Worm (Caenorhabditis elegans) whole organism, mixed stage, embryonic: ENCODE measurements around the gene fbxc-40.
"Not testable (repeated sequence)": the region's sequence is repeated elsewhere in the genome, so short reads cannot be mapped to it uniquely, and the experiment has no call there.

Source experiments
- blmp-1 ChIP-seq: fragments of 150-350 bp; optimal IDR thresholded peaks from 2 replicates; lab custom pipeline; 2014; ENCODE audit warnings: missing biosample characterization, missing genetic modification characterization
- drap-1 ChIP-seq: fragments of 200-800 bp; sonication (Bioruptor generic); optimal IDR thresholded peaks from 3 replicates; lab custom pipeline; 2018; ENCODE audit warnings: mild to moderate bottlenecking, missing genetic modification characterization, missing compliant biosample characterization
- elt-3 ChIP-seq: fragments of 150-350 bp; optimal IDR thresholded peaks from 2 replicates; lab custom pipeline; 2014; ENCODE audit warnings: missing biosample characterization, missing genetic modification characterization
- lsy-2 ChIP-seq: fragments of 150-350 bp; optimal IDR thresholded peaks from 2 replicates; lab custom pipeline; 2014; ENCODE audit warnings: missing biosample characterization, missing genetic modification characterization
- mab-5 ChIP-seq: fragments of 150-350 bp; optimal IDR thresholded peaks from 2 replicates; lab custom pipeline; 2014; ENCODE audit warnings: missing biosample characterization, missing genetic modification characterization
- nhr-12 ChIP-seq: fragments of 150-350 bp; optimal IDR thresholded peaks from 2 replicates; lab custom pipeline; 2014; ENCODE audit warnings: missing biosample characterization, missing genetic modification characterization
- nhr-237 ChIP-seq: fragments of 150-350 bp; optimal IDR thresholded peaks from 2 replicates; lab custom pipeline; 2014; ENCODE audit warnings: missing biosample characterization, missing genetic modification characterization
- snpc-4 ChIP-seq: fragments of 150-350 bp; optimal IDR thresholded peaks from 2 replicates; lab custom pipeline; 2014; ENCODE audit warnings: missing biosample characterization, missing genetic modification characterization
- tbx-8 ChIP-seq: fragments of 200-800 bp; sonication (Bioruptor generic); optimal IDR thresholded peaks from 2 replicates; lab custom pipeline; 2018; ENCODE audit warnings: mild to moderate bottlenecking, missing genetic modification characterization, moderate library complexity, missing compliant biosample characterization
- unc-39 ChIP-seq: fragments of 150-350 bp; optimal IDR thresholded peaks from 2 replicates; lab custom pipeline; 2014; ENCODE audit warnings: missing biosample characterization, missing genetic modification characterization
- unc-62 ChIP-seq: fragments of 150-350 bp; optimal IDR thresholded peaks from 2 replicates; lab custom pipeline; 2014; ENCODE audit warnings: missing biosample characterization, missing genetic modification reagents, missing genetic modification characterization
- ztf-11 ChIP-seq: fragments of 150-350 bp; optimal IDR thresholded peaks from 2 replicates; lab custom pipeline; 2014; ENCODE audit warnings: missing biosample characterization, missing genetic modification characterization

- TF ChIP-seq unc-39 (tag; lab: Kevin White, UChicago); elt-3 (tag; lab: Kevin White, UChicago); snpc-4 (tag; lab: Kevin White, UChicago); drap-1 (GFP tag; lab: Kevin White, UChicago); nhr-237 (tag; lab: Kevin White, UChicago); tbx-8; mab-5 (tag; lab: Kevin White, UChicago); unc-62 (GFP tag; lab: Kevin White, UChicago); blmp-1 (tag; lab: Kevin White, UChicago); nhr-12 (tag; lab: Kevin White, UChicago); lsy-2; ztf-11 (tag; lab: Kevin White, UChicago): not testable (repeated sequence)
Observed at ce11 chrII:1006375-1006774, 20.6 kb downstream of the fbxc-40 start, which contains the start of gene F45D11.14.
